Worm (Caenorhabditis elegans): ENCODE results near the gene mgrn-1.
A peak's percentile ranks its signal among the peaks of the same experiment; 100 is the strongest.

The mgrn-1 gene

DNA sequence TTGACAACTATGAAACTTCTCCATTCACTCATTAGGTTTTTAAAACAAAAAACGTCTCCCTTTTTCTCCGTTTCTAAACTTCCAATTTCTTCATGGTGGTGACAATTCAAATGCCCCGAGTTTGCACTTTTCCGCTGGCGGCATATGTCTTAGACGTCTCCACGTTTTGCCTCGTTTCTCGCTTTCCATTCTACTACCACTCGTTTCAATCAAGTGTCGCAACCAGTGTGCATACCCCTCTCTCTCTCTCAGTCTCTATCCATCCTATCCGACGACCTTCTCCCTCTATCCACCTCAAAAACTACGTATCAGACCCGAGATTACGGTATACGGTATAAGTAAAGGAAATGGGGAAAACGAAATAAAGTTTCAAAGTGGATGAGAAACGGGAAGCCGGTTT is 22.7 kb upstream of the mgrn-1 start:
- TF ChIP-seq nhr-76 (tag; optimal IDR thresholded peaks at IDR 0.05) (no peak), ama-1 (optimal IDR thresholded peaks at IDR 0.05) (no peak), nhr-23 (tag; optimal IDR thresholded peaks at IDR 0.05) (peak; percentile 47), nfya-1 (tag; optimal IDR thresholded peaks at IDR 0.05; ENCODE audit: insufficient read depth) (peak; percentile 84), unc-39 (tag; optimal IDR thresholded peaks at IDR 0.05) (no peak), lin-15B (tag; optimal IDR thresholded peaks at IDR 0.05) (no peak), daf-12 (tag; optimal IDR thresholded peaks at IDR 0.05) (peak; percentile 34), nhr-25 (tag; optimal IDR thresholded peaks at IDR 0.05) (peak; percentile 90)

DNA sequence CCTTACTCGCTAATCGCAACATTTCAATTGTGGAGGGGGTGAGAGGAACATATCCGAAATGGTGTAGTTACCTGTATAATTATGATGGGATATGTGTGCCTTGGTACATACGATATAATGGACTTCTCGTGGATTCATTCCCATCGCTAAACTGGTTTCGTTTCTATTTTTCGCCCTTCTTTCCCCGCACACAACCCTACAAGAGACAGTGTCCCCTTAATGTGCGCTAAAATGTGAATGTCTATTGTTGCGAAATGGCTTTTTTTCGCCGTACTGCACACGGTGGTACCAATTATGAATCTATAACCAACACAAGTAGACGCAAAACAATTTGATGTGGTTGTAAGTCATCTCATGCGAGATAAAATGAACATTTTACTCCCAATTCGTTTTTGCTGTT is 17.9 kb upstream of the mgrn-1 start:
- TF ChIP-seq skn-1 (tag; optimal IDR thresholded peaks at IDR 0.05) (no peak), nhr-76 (tag; optimal IDR thresholded peaks at IDR 0.05) (no peak), egl-5 (tag; optimal IDR thresholded peaks at IDR 0.05) (peak; percentile 1)

DNA sequence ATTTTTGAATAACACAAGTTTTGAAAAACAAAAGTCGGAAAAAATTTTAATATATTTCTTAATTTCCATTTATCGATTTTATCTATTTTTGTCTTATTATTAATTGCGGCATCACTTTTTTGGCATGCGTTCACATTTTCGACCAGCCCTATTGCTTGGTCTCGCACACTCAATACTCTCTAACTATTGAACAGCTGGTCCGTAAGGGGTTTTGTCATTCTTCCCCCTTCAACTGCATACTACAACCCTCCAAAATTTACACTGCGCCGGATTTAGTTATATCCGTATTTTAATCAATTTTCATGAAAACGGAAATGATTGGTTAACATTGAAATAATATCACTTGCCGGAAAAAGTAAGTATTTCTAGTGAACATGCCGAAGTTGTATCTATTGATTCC is 15.9 kb upstream of the mgrn-1 start, which contains the start of gene C11H1.7:
C11H1.7 (plus strand) TSS at position 12 of the 400 bp plus-strand sequence.
- TF ChIP-seq eor-1 (tag; optimal IDR thresholded peaks at IDR 0.05) (no peak), fos-1 (tag; optimal IDR thresholded peaks at IDR 0.05) (no peak), zag-1 (tag; optimal IDR thresholded peaks at IDR 0.05) (no peak), fkh-2 (tag; optimal IDR thresholded peaks at IDR 0.05) (no peak), aly-2 (tag; optimal IDR thresholded peaks at IDR 0.05) (no peak), lin-39 (tag; optimal IDR thresholded peaks at IDR 0.05) (no peak), snpc-4 (tag; optimal IDR thresholded peaks at IDR 0.05) (no peak), elt-1 (tag; optimal IDR thresholded peaks at IDR 0.05) (no peak), ZK546.5 (tag; optimal IDR thresholded peaks at IDR 0.05) (no peak), nhr-67 (tag; optimal IDR thresholded peaks at IDR 0.05) (no peak), nfya-1 (tag; optimal IDR thresholded peaks at IDR 0.05; ENCODE audit: insufficient read depth) (no peak), nhr-76 (tag; optimal IDR thresholded peaks at IDR 0.05) (no peak)

DNA sequence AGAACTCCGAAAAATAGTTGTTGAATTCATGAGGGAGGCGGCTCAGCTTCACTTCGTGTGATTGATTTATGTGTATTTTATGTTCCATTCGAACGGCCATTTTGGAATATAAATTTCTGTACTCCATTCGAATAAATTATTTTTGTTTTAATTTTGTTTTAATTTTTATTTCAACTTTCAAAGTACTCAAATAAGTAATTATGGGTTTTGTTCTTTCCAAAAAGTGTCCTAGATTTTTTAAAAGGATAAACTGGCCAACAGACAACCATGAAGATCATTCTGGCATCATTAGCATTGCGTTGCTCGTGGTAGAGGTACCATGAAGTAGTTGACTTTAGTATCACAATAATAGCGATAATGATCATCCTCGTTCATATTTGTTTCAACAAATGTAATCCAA is 15.1 kb upstream of the mgrn-1 start:
- TF ChIP-seq unc-62 (GFP tag; optimal IDR thresholded peaks at IDR 0.05) (no peak), nhr-237 (tag; optimal IDR thresholded peaks at IDR 0.05) (no peak), skn-1 (tag; optimal IDR thresholded peaks at IDR 0.05) (no peak), eor-1 (tag; optimal IDR thresholded peaks at IDR 0.05) (no peak), zag-1 (tag; optimal IDR thresholded peaks at IDR 0.05) (no peak), fkh-2 (tag; optimal IDR thresholded peaks at IDR 0.05) (no peak), snpc-4 (tag; optimal IDR thresholded peaks at IDR 0.05) (no peak), nhr-25 (tag; optimal IDR thresholded peaks at IDR 0.05) (no peak), hmg-11 (tag; optimal IDR thresholded peaks at IDR 0.05) (no peak), ceh-28 (tag; optimal IDR thresholded peaks at IDR 0.05) (no peak)

DNA sequence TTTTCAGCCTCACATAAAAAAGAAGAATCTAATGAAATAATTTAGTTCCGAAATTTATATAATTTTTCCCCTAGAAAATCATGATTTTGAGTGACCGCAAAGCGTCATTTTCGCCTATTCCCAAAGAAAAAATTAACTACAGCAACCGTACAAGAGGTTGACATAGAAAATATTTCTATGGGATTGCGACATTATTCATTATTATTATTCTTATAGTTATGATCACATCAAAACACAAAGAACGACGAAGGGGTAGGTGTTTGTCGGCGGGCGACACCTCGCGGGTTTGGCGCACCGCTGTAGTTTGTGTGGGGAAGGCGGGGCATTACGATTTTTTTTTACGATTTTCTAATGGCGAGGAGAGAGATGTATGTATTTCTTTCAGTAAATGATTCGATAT is 12.8 kb upstream of the mgrn-1 start:
- TF ChIP-seq nhr-76 (tag; optimal IDR thresholded peaks at IDR 0.05) (no peak), snpc-4 (tag; optimal IDR thresholded peaks at IDR 0.05) (peak; percentile 88)

DNA sequence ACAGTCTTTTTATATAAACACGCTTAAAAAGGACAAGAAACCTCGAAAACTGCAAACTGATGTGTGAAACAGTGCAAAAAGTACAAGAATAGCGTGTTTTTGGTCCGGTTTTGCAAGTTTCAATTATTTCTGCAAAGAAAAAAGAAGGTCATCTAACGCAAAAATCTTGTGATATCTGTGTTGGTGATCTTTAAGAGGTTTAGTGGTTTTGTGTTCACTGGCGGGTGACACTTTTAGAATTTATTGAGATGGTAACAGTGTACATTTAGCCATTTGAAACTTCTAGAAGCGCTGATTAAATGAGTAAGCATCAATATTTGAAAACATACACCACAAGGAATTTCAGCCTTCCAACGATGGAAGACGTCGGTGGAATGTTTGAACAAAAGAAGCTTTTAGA is 11.3 kb upstream of the mgrn-1 start:
- no peak for TF ChIP-seq sea-2 (GFP tag; optimal IDR thresholded peaks at IDR 0.05)
- TF ChIP-seq mml-1 (tag; optimal IDR thresholded peaks at IDR 0.05), result no peak
- TF ChIP-seq R02D3.7 (tag; optimal IDR thresholded peaks at IDR 0.05), result no peak
- TF ChIP-seq nhr-237 (tag; optimal IDR thresholded peaks at IDR 0.05), result no peak
- TF ChIP-seq ztf-11 (tag; optimal IDR thresholded peaks at IDR 0.05), result no peak
- TF ChIP-seq zag-1 (tag; optimal IDR thresholded peaks at IDR 0.05), result no peak
- peak; percentile 56 for TF ChIP-seq nhr-25 (tag; optimal IDR thresholded peaks at IDR 0.05)
- no peak for TF ChIP-seq eor-1 (tag; optimal IDR thresholded peaks at IDR 0.05)
- peak; percentile 43 for TF ChIP-seq elt-1 (tag; optimal IDR thresholded peaks at IDR 0.05)
- TF ChIP-seq fkh-10 (GFP tag; optimal IDR thresholded peaks at IDR 0.05), result no peak
- TF ChIP-seq nhr-43 (tag; optimal IDR thresholded peaks at IDR 0.05; ENCODE audit: poor library complexity, severe bottlenecking), result no peak
- no peak for TF ChIP-seq jun-1 (tag; optimal IDR thresholded peaks at IDR 0.05)
- no peak for TF ChIP-seq ceh-28 (tag; optimal IDR thresholded peaks at IDR 0.05)
- TF ChIP-seq ceh-9 (tag; optimal IDR thresholded peaks at IDR 0.05), result no peak
